Fruit fly (Drosophila melanogaster) whole organism, embryonic: ENCODE results near the gene CG14971.

Source experiments
- Adf1 ChIP-seq: fragments of 200-800 bp; sonication (Bioruptor generic); IDR thresholded peaks from 2 replicates; pipeline ENCODE4 v1.3.6; 2022; ENCODE audit warnings: missing biosample characterization, missing genetic modification characterization
- Atf6 ChIP-seq: fragments of 200-800 bp; sonication (Bioruptor generic); IDR thresholded peaks from 2 replicates; pipeline ENCODE4 v1.3.6; 2022; ENCODE audit warnings: missing biosample characterization, missing genetic modification characterization
- CG11398 ChIP-seq: fragments of 200-800 bp; sonication (Bioruptor generic); optimal IDR thresholded peaks from 2 replicates; lab custom pipeline; 2016; ENCODE audit warnings: missing biosample characterization, missing genetic modification characterization
- CG13287 ChIP-seq: fragments of 200-800 bp; sonication (Bioruptor generic); IDR thresholded peaks from 2 replicates; pipeline ENCODE4 v1.3.6; 2022; ENCODE audit warnings: missing biosample characterization, missing genetic modification characterization; ENCODE audit not compliant: partially characterized antibody
- CG13894 ChIP-seq: fragments of 200-800 bp; sonication (Bioruptor generic); optimal IDR thresholded peaks from 3 replicates; lab custom pipeline; 2018; ENCODE audit warnings: missing biosample characterization, mild to moderate bottlenecking, missing genetic modification characterization, moderate library complexity
- CG14014 ChIP-seq: fragments of 200-800 bp; sonication (Bioruptor generic); IDR thresholded peaks from 2 replicates; pipeline ENCODE4 v1.3.6; 2022; ENCODE audit warnings: missing biosample characterization, missing genetic modification characterization
- CG1529 ChIP-seq: fragments of 200-800 bp; sonication (Bioruptor generic); optimal IDR thresholded peaks from 3 replicates; lab custom pipeline; 2018; ENCODE audit warnings: missing biosample characterization, missing genetic modification characterization
- CG1602 ChIP-seq: fragments of 200-800 bp; sonication (Bioruptor generic); optimal IDR thresholded peaks from 3 replicates; lab custom pipeline; 2016; ENCODE audit warnings: missing biosample characterization, missing genetic modification characterization
- CG17385 ChIP-seq: fragments of 200-800 bp; sonication (Bioruptor generic); optimal IDR thresholded peaks from 3 replicates; lab custom pipeline; 2018; ENCODE audit warnings: missing biosample characterization, mild to moderate bottlenecking, missing genetic modification characterization
- CG17802 ChIP-seq: fragments of 200-800 bp; sonication (Bioruptor generic); optimal IDR thresholded peaks from 2 replicates; lab custom pipeline; 2018; ENCODE audit warnings: missing biosample characterization, mild to moderate bottlenecking, missing genetic modification characterization, moderate library complexity
- CG2199 ChIP-seq: fragments of 200-800 bp; sonication (Bioruptor generic); IDR thresholded peaks from 3 replicates; pipeline ENCODE4 v1.3.6; 2022; ENCODE audit warnings: missing biosample characterization, missing genetic modification characterization
- CG32767 ChIP-seq: fragments of 200-800 bp; sonication (Bioruptor generic); IDR thresholded peaks from 2 replicates; pipeline ENCODE4 v1.3.6; 2022; ENCODE audit warnings: missing biosample characterization, missing genetic modification characterization
- CG3281 ChIP-seq: fragments of 200-800 bp; sonication (Bioruptor generic); optimal IDR thresholded peaks from 3 replicates; lab custom pipeline; 2017; ENCODE audit warnings: missing biosample characterization, mild to moderate bottlenecking, missing genetic modification characterization
- CG3838 ChIP-seq: fragments of 200-800 bp; sonication (Bioruptor generic); optimal IDR thresholded peaks from 3 replicates; lab custom pipeline; 2016; ENCODE audit warnings: missing biosample characterization, missing genetic modification characterization
- CG4820 ChIP-seq: fragments of 200-800 bp; sonication (Bioruptor generic); optimal IDR thresholded peaks from 3 replicates; lab custom pipeline; 2016; ENCODE audit warnings: missing biosample characterization, missing genetic modification characterization
- CG6175 ChIP-seq: fragments of 200-800 bp; sonication (Bioruptor generic); IDR thresholded peaks from 3 replicates; pipeline ENCODE4 v1.3.6; 2022; ENCODE audit warnings: missing biosample characterization, missing genetic modification characterization
- CG7271 ChIP-seq: fragments of 200-800 bp; sonication (Bioruptor generic); optimal IDR thresholded peaks from 2 replicates; lab custom pipeline; 2018; ENCODE audit warnings: missing biosample characterization, mild to moderate bottlenecking, missing genetic modification characterization, moderate library complexity
- CG7839 ChIP-seq: fragments of 200-800 bp; sonication (Bioruptor generic); optimal IDR thresholded peaks from 3 replicates; lab custom pipeline; 2018; ENCODE audit warnings: missing biosample characterization, mild to moderate bottlenecking, missing genetic modification characterization, moderate library complexity
- CG8089 ChIP-seq: fragments of 200-800 bp; sonication (Bioruptor generic); optimal IDR thresholded peaks from 3 replicates; lab custom pipeline; 2016; ENCODE audit warnings: missing biosample characterization, missing genetic modification characterization
- CG9876 ChIP-seq: fragments of 200-800 bp; sonication (Bioruptor generic); optimal IDR thresholded peaks from 2 replicates; lab custom pipeline; 2016; ENCODE audit warnings: missing biosample characterization, missing genetic modification characterization
- Deaf1 ChIP-seq: fragments of 200-800 bp; optimal IDR thresholded peaks from 3 replicates; lab custom pipeline; 2019; ENCODE audit warnings: missing biosample characterization, mild to moderate bottlenecking, missing genetic modification characterization, moderate library complexity
- E2f2 ChIP-seq: fragments of 200-800 bp; sonication (Bioruptor generic); IDR thresholded peaks from 2 replicates; pipeline ENCODE4 v1.3.6; 2022; ENCODE audit warnings: missing biosample characterization, missing genetic modification characterization
- GATAe ChIP-seq: fragments of 200-800 bp; sonication (Bioruptor generic); conservative IDR thresholded peaks from 2 replicates; pipeline ENCODE4 v1.3.6; 2022; ENCODE audit warnings: missing biosample characterization, missing genetic modification characterization
- HLH54F ChIP-seq: fragments of 200-800 bp; sonication (Bioruptor generic); optimal IDR thresholded peaks from 3 replicates; lab custom pipeline; 2016; ENCODE audit warnings: missing biosample characterization, missing genetic modification characterization
- MBD-R2 ChIP-seq: fragments of 200-800 bp; sonication (Bioruptor generic); IDR thresholded peaks from 2 replicates; pipeline ENCODE4 v1.3.6; 2022; ENCODE audit warnings: missing biosample characterization, missing genetic modification characterization
- Meics ChIP-seq: fragments of 200-800 bp; sonication (Bioruptor generic); optimal IDR thresholded peaks from 2 replicates; lab custom pipeline; 2017; ENCODE audit warnings: missing biosample characterization, mild to moderate bottlenecking, missing genetic modification characterization
- Scr ChIP-seq: fragments of 200-800 bp; sonication (Bioruptor generic); IDR thresholded peaks from 2 replicates; pipeline ENCODE4 v1.3.6; 2022; ENCODE audit warnings: missing biosample characterization, missing genetic modification characterization; ENCODE audit not compliant: partially characterized antibody
- Trl ChIP-seq, 3 experiments: fragments of >200 bp in 2 of 3; fragments of 200-800 bp in 1 of 3; sonication (Bioruptor generic) in 1 of 3; optimal IDR thresholded peaks; 2 replicates in 1 of 3; 3 replicates in 2 of 3; lab custom pipeline; 2016 to 2017; ENCODE audit warnings: missing biosample characterization in 1 of 3, missing genetic modification characterization in 1 of 3
- Usf ChIP-seq: fragments of 200-800 bp; sonication (Bioruptor generic); optimal IDR thresholded peaks from 2 replicates; lab custom pipeline; 2017; ENCODE audit warnings: missing genotype, missing biosample characterization, missing genetic modification characterization
- abd-A ChIP-seq: fragments of 200-800 bp; sonication (Bioruptor generic); optimal IDR thresholded peaks from 3 replicates; lab custom pipeline; 2019; ENCODE audit warnings: missing biosample characterization, mild to moderate bottlenecking, missing genetic modification characterization, moderate library complexity
- az2 ChIP-seq: fragments of 200-800 bp; sonication (Bioruptor generic); optimal IDR thresholded peaks from 3 replicates; lab custom pipeline; 2016; ENCODE audit warnings: missing biosample characterization, missing genetic modification characterization
- bbx ChIP-seq: fragments of 200-800 bp; sonication (Bioruptor generic); IDR thresholded peaks from 2 replicates; pipeline ENCODE4 v1.3.6; 2022; ENCODE audit warnings: missing biosample characterization, missing genetic modification characterization; ENCODE audit not compliant: partially characterized antibody
- btn ChIP-seq: fragments of 200-800 bp; sonication (Bioruptor generic); optimal IDR thresholded peaks from 2 replicates; lab custom pipeline; 2016; ENCODE audit warnings: missing biosample characterization, missing genetic modification characterization
- cg ChIP-seq: fragments of 200-800 bp; sonication (Bioruptor generic); optimal IDR thresholded peaks from 3 replicates; lab custom pipeline; 2019; ENCODE audit warnings: missing biosample characterization, mild to moderate bottlenecking, missing genetic modification characterization, moderate library complexity
- chinmo ChIP-seq: fragments of 200-800 bp; sonication (Bioruptor generic); IDR thresholded peaks from 4 replicates; pipeline ENCODE4 v1.3.6; 2022; ENCODE audit warnings: missing biosample characterization, missing genetic modification characterization; ENCODE audit not compliant: partially characterized antibody
- corto ChIP-seq: fragments of 200-800 bp; sonication (Bioruptor generic); optimal IDR thresholded peaks from 2 replicates; lab custom pipeline; 2016; ENCODE audit warnings: missing biosample characterization, mild to moderate bottlenecking, missing genetic modification characterization, moderate library complexity
- dimm ChIP-seq: fragments of 200-800 bp; sonication (Bioruptor generic); IDR thresholded peaks from 2 replicates; pipeline ENCODE4 v1.3.6; 2022; ENCODE audit warnings: missing biosample characterization, missing genetic modification characterization
- exex ChIP-seq: fragments of 200-800 bp; sonication (Bioruptor generic); optimal IDR thresholded peaks from 4 replicates; lab custom pipeline; 2018; ENCODE audit warnings: missing biosample characterization, mild to moderate bottlenecking, missing genetic modification characterization, moderate library complexity
- ftz-f1 ChIP-seq: fragments of 200-800 bp; sonication (Bioruptor generic); optimal IDR thresholded peaks from 2 replicates; lab custom pipeline; 2016; ENCODE audit warnings: missing biosample characterization, missing genetic modification characterization
- knrl ChIP-seq: fragments of 200-800 bp; sonication (Bioruptor generic); IDR thresholded peaks from 3 replicates; pipeline ENCODE4 v1.3.6; 2022; ENCODE audit warnings: missing biosample characterization, missing genetic modification characterization; ENCODE audit not compliant: partially characterized antibody
- lab ChIP-seq: fragments of 200-800 bp; sonication (Bioruptor generic); optimal IDR thresholded peaks from 3 replicates; lab custom pipeline; 2017; ENCODE audit warnings: missing biosample characterization, missing genetic modification characterization, mild to moderate bottlenecking, moderate library complexity, missing genetic modification reagents
- lbe ChIP-seq: fragments of 200-800 bp; sonication (Bioruptor generic); optimal IDR thresholded peaks from 2 replicates; lab custom pipeline; 2016; ENCODE audit warnings: missing biosample characterization, mild to moderate bottlenecking, missing genetic modification characterization
- mld ChIP-seq: fragments of 200-800 bp; sonication (Bioruptor generic); IDR thresholded peaks from 3 replicates; pipeline ENCODE4 v1.3.6; 2022; ENCODE audit warnings: missing biosample characterization, missing genetic modification characterization; ENCODE audit not compliant: partially characterized antibody
- odd ChIP-seq: fragments of 200-800 bp; sonication (Bioruptor generic); optimal IDR thresholded peaks from 2 replicates; lab custom pipeline; 2017; ENCODE audit warnings: missing biosample characterization, mild to moderate bottlenecking, missing genetic modification characterization
- sd ChIP-seq: fragments of 200-800 bp; sonication (Bioruptor generic); optimal IDR thresholded peaks from 3 replicates; lab custom pipeline; 2018; ENCODE audit warnings: missing biosample characterization, mild to moderate bottlenecking, missing genetic modification characterization, moderate library complexity
- sr ChIP-seq: fragments of 200-800 bp; sonication (Bioruptor generic); IDR thresholded peaks from 3 replicates; pipeline ENCODE4 v1.3.6; 2022; ENCODE audit warnings: missing biosample characterization, missing genetic modification characterization
- sug ChIP-seq: fragments of 200-800 bp; optimal IDR thresholded peaks from 2 replicates; lab custom pipeline; 2019; ENCODE audit warnings: missing biosample characterization, mild to moderate bottlenecking, missing genetic modification characterization, moderate library complexity
- tx ChIP-seq: fragments of 200-800 bp; sonication (Bioruptor generic); optimal IDR thresholded peaks from 2 replicates; lab custom pipeline; 2016; ENCODE audit warnings: missing biosample characterization, missing genetic modification characterization
- unc-4 ChIP-seq: fragments of 200-800 bp; sonication (Bioruptor generic); IDR thresholded peaks from 2 replicates; pipeline ENCODE4 v1.3.6; 2022; ENCODE audit warnings: missing biosample characterization, missing genetic modification characterization; ENCODE audit not compliant: partially characterized antibody
- vvl ChIP-seq: fragments of 200-800 bp; sonication (Bioruptor generic); IDR thresholded peaks from 2 replicates; pipeline ENCODE4 v1.3.6; 2022; ENCODE audit warnings: missing biosample characterization, missing genetic modification characterization
- z ChIP-seq: fragments of 200-800 bp; sonication (Bioruptor generic); IDR thresholded peaks from 3 replicates; pipeline ENCODE4 v1.3.6; 2022; ENCODE audit warnings: missing biosample characterization, missing genetic modification characterization

The CG14971 gene

DNA sequence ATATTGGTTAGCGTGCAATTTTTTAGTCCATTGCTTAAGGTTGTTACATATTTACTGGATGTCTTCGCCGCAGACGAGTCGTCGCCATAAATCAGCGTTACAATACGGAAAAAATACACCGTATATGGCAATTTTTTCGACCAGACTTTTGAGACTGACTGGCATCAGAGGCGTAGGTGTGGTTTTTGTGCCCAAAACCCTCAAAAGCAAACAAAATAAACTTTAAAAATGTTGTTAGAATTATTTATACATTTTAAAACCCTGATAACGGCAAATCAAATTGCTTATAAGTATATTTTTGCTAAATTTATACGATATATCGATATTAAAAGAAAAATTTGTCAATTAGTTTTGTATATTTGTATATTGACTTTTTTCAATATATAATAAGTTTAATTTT lies 50.4 kb downstream of the CG14971 start (continued):
- TF ChIP-seq Adf1 (no peak), MBD-R2 (GFP tag; lab: Robert Waterston, UW) (no peak), CG3281 (GFP tag; lab: Kevin White, UChicago) (peak; percentile 36), CG1529 (GFP tag; lab: Kevin White, UChicago) (no peak), unc-4 (no peak), CG1602 (no peak), CG6175 (GFP tag; lab: Robert Waterston, UW) (no peak), CG9876 (GFP tag; lab: Kevin White, UChicago) (no peak), CG3838 (GFP tag; lab: Kevin White, UChicago) (no peak), CG11398 (GFP tag; lab: Kevin White, UChicago) (no peak), HLH54F (GFP tag; lab: Kevin White, UChicago) (no peak), odd (no peak), tx (GFP tag; lab: Kevin White, UChicago) (no peak), mld (GFP tag; lab: Robert Waterston, UW) (no peak), lab (GFP tag; lab: Kevin White, UChicago) (no peak), CG14014 (GFP tag; lab: Robert Waterston, UW) (no peak), Scr (GFP tag; lab: Robert Waterston, UW) (no peak), CG7271 (tag; lab: Kevin White, UChicago) (no peak), CG17385 (GFP tag; lab: Kevin White, UChicago) (no peak), CG4820 (GFP tag; lab: Kevin White, UChicago) (no peak), btn (GFP tag; lab: Kevin White, UChicago) (no peak), CG17802 (tag; lab: Kevin White, UChicago) (no peak), CG8089 (GFP tag; lab: Kevin White, UChicago) (no peak), Usf (no peak), az2 (no peak), CG7839 (tag; lab: Kevin White, UChicago) (peak; percentile 34), bbx (GFP tag; lab: Robert Waterston, UW) (no peak), dimm (no peak), CG13287 (GFP tag; lab: Robert Waterston, UW) (no peak), Meics (GFP tag; lab: Kevin White, UChicago) (peak; percentile 20), E2f2 (no peak), sug (no peak), knrl (no peak)

DNA sequence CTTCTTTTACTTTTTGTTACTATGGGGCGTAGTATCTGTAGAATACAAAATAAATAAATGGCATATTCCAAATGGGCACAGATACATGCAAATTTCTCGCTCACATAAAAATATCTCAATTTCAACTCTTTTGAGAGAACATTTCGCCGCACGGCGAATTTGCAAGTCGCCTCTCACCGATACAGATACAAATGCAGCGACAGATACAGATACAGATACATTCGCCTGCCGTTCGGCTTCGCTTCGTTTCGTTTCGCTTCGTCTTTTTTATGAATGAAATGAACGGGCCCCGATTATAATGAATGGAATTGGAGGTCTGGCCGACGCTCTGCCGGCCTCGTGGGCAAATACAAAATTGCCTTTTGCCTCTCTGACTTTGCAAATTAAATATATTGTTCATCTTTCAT lies 50.9 kb downstream of the CG14971 start:
- TF ChIP-seq Trl (optimal IDR thresholded peaks at IDR 0.05; lab: Kevin White, UChicago) (peak; percentile 43 to 78), Trl (GFP tag; optimal IDR thresholded peaks at IDR 0.05; lab: Kevin White, UChicago) (no peak), CG2199 (GFP tag; lab: Robert Waterston, UW) (peak; percentile 67; the same call in 1 of the 3 replicates), CG13894 (peak; percentile 100), GATAe (no peak), Atf6 (GFP tag; lab: Robert Waterston, UW) (0 out of 2 replicates have a peak, but pooled peaks have one; percentile 16), corto (peak; percentile 41), ftz-f1 (peak; percentile 28), CG13287 (GFP tag; lab: Robert Waterston, UW) (peak; percentile 37; the same call in 1 of the 2 replicates), chinmo (peak; percentile 94; the same call in 2 of the 4 replicates), z (GFP tag; lab: Robert Waterston, UW) (peak; percentile 82), Deaf1 (tag; lab: Kevin White, UChicago) (peak; percentile 99), exex (tag; lab: Kevin White, UChicago) (peak; percentile 14), abd-A (tag; lab: Kevin White, UChicago) (peak; percentile 61), lbe (GFP tag; lab: Kevin White, UChicago) (peak; percentile 51), Adf1 (peak; percentile 82; the same call in 1 of the 2 replicates), vvl (GFP tag; lab: Robert Waterston, UW) (peak; percentile 19; the same call in 1 of the 2 replicates), CG32767 (GFP tag; lab: Robert Waterston, UW) (peak; percentile 32; the same call in 1 of the 2 replicates), sd (tag; lab: Kevin White, UChicago) (peak; percentile 46), cg (GFP tag; lab: Kevin White, UChicago) (peak; percentile 92), sr (GFP tag; lab: Robert Waterston, UW) (no peak)
